Worm (Caenorhabditis elegans): ENCODE results near the gene droe-4.

DNA sequence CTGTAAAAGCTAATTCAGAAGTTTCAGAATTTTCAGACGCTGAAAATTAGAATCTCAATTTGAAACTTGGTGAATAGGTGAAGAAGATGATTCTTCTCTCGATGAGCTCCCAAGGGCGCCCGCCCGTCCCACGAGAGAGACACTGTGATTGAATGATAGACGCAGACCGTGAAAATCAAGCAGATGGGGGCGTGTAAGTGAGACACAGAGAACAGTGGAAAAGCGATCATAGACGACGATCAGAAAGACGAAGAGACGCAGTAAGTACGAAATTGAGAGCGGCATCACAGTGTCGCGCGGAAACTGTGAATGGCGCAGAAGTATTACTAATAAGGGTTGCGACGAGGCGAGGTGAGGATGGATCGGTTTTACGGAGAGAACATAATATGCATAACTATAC is 9.9 kb downstream of the droe-4 start:
- TF ChIP-seq mdt-29 (GFP tag; IDR thresholded peaks at IDR 0.05): no peak
- TF ChIP-seq ceh-28 (tag; optimal IDR thresholded peaks at IDR 0.05): no peak
- TF ChIP-seq D1046.2 (GFP tag; IDR thresholded peaks at IDR 0.05): no peak
- no peak for TF ChIP-seq snpc-4 (tag; optimal IDR thresholded peaks at IDR 0.05)
- no peak for TF ChIP-seq ztf-11 (tag; optimal IDR thresholded peaks at IDR 0.05)
- no peak for TF ChIP-seq ZK546.5 (tag; optimal IDR thresholded peaks at IDR 0.05)
- no peak for TF ChIP-seq T20F7.1 (GFP tag; optimal IDR thresholded peaks at IDR 0.05)
- no peak for TF ChIP-seq aly-2 (tag; optimal IDR thresholded peaks at IDR 0.05)
- TF ChIP-seq ama-1 (optimal IDR thresholded peaks at IDR 0.05): no peak
- TF ChIP-seq nhr-237 (tag; optimal IDR thresholded peaks at IDR 0.05): no peak

Data from whole organism, L4 larva.